Fruit fly (Drosophila melanogaster) whole organism, wandering third instar larva: ENCODE data around the gene CG33282.
A peak's percentile ranks its signal among the peaks of the same experiment; 100 is the strongest.

ENCODE experiments used
- CG32264 ChIP-seq: fragments of 200-800 bp; sonication (Bioruptor generic); optimal IDR thresholded peaks from 2 replicates; lab custom pipeline; 2016; ENCODE audit warnings: missing biosample characterization, missing genetic modification characterization
- CG9705 ChIP-seq: fragments of 200-800 bp; sonication (Bioruptor generic); optimal IDR thresholded peaks from 2 replicates; lab custom pipeline; 2018; ENCODE audit warnings: missing biosample characterization, mild to moderate bottlenecking, missing genetic modification characterization
- CrebA ChIP-seq: fragments of 200-800 bp; sonication (Bioruptor generic); optimal IDR thresholded peaks from 2 replicates; lab custom pipeline; 2016; ENCODE audit warnings: missing biosample characterization, mild to moderate bottlenecking, missing genetic modification characterization, borderline replicate concordance
- Dfd ChIP-seq: fragments of >200 bp; optimal IDR thresholded peaks from 2 replicates; lab custom pipeline; 2017; ENCODE audit warnings: missing biosample characterization, missing genetic modification characterization
- Dif ChIP-seq: fragments of 200-275, 200-300 bp; sonication (Bioruptor generic); optimal IDR thresholded peaks from 2 replicates; lab custom pipeline; 2018; ENCODE audit warnings: missing biosample characterization, missing genetic modification characterization; ENCODE audit not compliant: partially characterized antibody
- GATAd ChIP-seq: sonication (Bioruptor generic); optimal IDR thresholded peaks from 2 replicates; lab custom pipeline; 2016; ENCODE audit warnings: missing biosample characterization, missing genetic modification characterization
- HLH106 ChIP-seq: fragments of 200-800 bp; optimal IDR thresholded peaks from 3 replicates; lab custom pipeline; 2019; ENCODE audit warnings: missing biosample characterization, mild to moderate bottlenecking, missing genetic modification characterization, moderate library complexity
- Hnf4 ChIP-seq: fragments of 200-800 bp; sonication (Bioruptor generic); optimal IDR thresholded peaks from 2 replicates; lab custom pipeline; 2016; ENCODE audit warnings: missing biosample characterization, mild to moderate bottlenecking, missing genetic modification characterization
- Hr83 ChIP-seq: fragments of 200-300 bp; sonication (Bioruptor generic); optimal IDR thresholded peaks from 2 replicates; lab custom pipeline; 2016; ENCODE audit warnings: missing biosample characterization, mild to moderate bottlenecking, missing genetic modification characterization, moderate library complexity; ENCODE audit not compliant: poor library complexity, severe bottlenecking
- Jra ChIP-seq: sonication (Bioruptor generic); optimal IDR thresholded peaks from 2 replicates; lab custom pipeline; 2016; ENCODE audit warnings: missing biosample characterization, missing genetic modification characterization
- Mio ChIP-seq: sonication (Bioruptor generic); optimal IDR thresholded peaks from 2 replicates; lab custom pipeline; 2016; ENCODE audit warnings: missing biosample characterization, missing genetic modification characterization
- Myc ChIP-seq: fragments of >200 bp; optimal IDR thresholded peaks from 2 replicates; lab custom pipeline; 2017
- OdsH ChIP-seq: fragments of 200-800 bp; sonication (Bioruptor generic); optimal IDR thresholded peaks from 2 replicates; lab custom pipeline; 2016; ENCODE audit warnings: missing biosample characterization, mild to moderate bottlenecking, missing genetic modification characterization
- Rel ChIP-seq, 2 experiments: fragments of 200-800 bp; sonication (Bioruptor generic) in 1 of 2; optimal IDR thresholded peaks; 2 replicates in 1 of 2; 3 replicates in 1 of 2; lab custom pipeline; 2016 to 2019; ENCODE audit warnings: mild to moderate bottlenecking in 2 of 2, missing biosample characterization in 2 of 2, missing genetic modification characterization in 2 of 2, moderate library complexity in 1 of 2
- Sp1 ChIP-seq: fragments of 200-800 bp; sonication (Bioruptor generic); optimal IDR thresholded peaks from 3 replicates; lab custom pipeline; 2019; ENCODE audit warnings: missing biosample characterization, mild to moderate bottlenecking, missing genetic modification characterization, moderate library complexity
- Vsx2 ChIP-seq: fragments of 200-300, 225-300 bp; sonication (Bioruptor generic); optimal IDR thresholded peaks from 2 replicates; lab custom pipeline; 2018; ENCODE audit warnings: missing biosample characterization, missing genetic modification characterization; ENCODE audit not compliant: partially characterized antibody
- br ChIP-seq: fragments of 200-800 bp; sonication (Bioruptor generic); optimal IDR thresholded peaks from 2 replicates; lab custom pipeline; 2016; ENCODE audit warnings: missing biosample characterization, missing genetic modification characterization
- dl ChIP-seq, 2 experiments: fragments of 175-275, 200-275 bp in 1 of 2; fragments of 200-275 bp in 1 of 2; sonication (Bioruptor generic); optimal IDR thresholded peaks; lab custom pipeline; 2018; ENCODE audit warnings: mild to moderate bottlenecking in 2 of 2, missing biosample characterization in 2 of 2, missing genetic modification characterization in 2 of 2, moderate library complexity in 2 of 2; ENCODE audit not compliant: partially characterized antibody in 2 of 2, insufficient read depth in 1 of 2
- dmrt93B ChIP-seq: fragments of 200-800 bp; sonication (Bioruptor generic); optimal IDR thresholded peaks from 2 replicates; lab custom pipeline; 2018; ENCODE audit warnings: missing biosample characterization, mild to moderate bottlenecking, missing genetic modification characterization
- dsf ChIP-seq: sonication (Bioruptor generic); optimal IDR thresholded peaks from 2 replicates; lab custom pipeline; 2016; ENCODE audit warnings: missing biosample characterization, missing genetic modification characterization, borderline replicate concordance
- ey ChIP-seq: fragments of 200-800 bp; sonication (Bioruptor generic); optimal IDR thresholded peaks from 2 replicates; lab custom pipeline; 2016; ENCODE audit warnings: missing biosample characterization, missing genetic modification characterization
- foxo ChIP-seq, 2 experiments: fragments of 200-800 bp; sonication (Bioruptor generic); optimal IDR thresholded peaks; 2 replicates in 1 of 2; 3 replicates in 1 of 2; lab custom pipeline; 2016 to 2017; ENCODE audit warnings: missing biosample characterization in 2 of 2, missing genetic modification characterization in 2 of 2
- lola ChIP-seq: fragments of >200 bp; optimal IDR thresholded peaks from 2 replicates; lab custom pipeline; 2017; ENCODE audit warnings: missing biosample characterization, missing genetic modification characterization
- pan ChIP-seq: fragments of >200 bp; optimal IDR thresholded peaks from 2 replicates; lab custom pipeline; 2017
- psq ChIP-seq: fragments of 200-800 bp; sonication (Bioruptor generic); optimal IDR thresholded peaks from 3 replicates; lab custom pipeline; 2017; ENCODE audit warnings: missing biosample characterization, mild to moderate bottlenecking, missing genetic modification characterization, moderate library complexity
- rgr ChIP-seq: fragments of 200-800 bp; sonication (Bioruptor generic); optimal IDR thresholded peaks from 3 replicates; lab custom pipeline; 2016; ENCODE audit warnings: missing biosample characterization, mild to moderate bottlenecking, missing genetic modification characterization
- sage ChIP-seq: fragments of 200-800 bp; sonication (Bioruptor generic); optimal IDR thresholded peaks from 2 replicates; lab custom pipeline; 2016; ENCODE audit warnings: missing biosample characterization, mild to moderate bottlenecking, missing genetic modification characterization
- sv ChIP-seq: fragments of 200-800 bp; sonication (Bioruptor generic); optimal IDR thresholded peaks from 3 replicates; lab custom pipeline; 2016; ENCODE audit warnings: missing biosample characterization, missing genetic modification characterization
- tai ChIP-seq: sonication (Bioruptor generic); optimal IDR thresholded peaks from 2 replicates; lab custom pipeline; 2016; ENCODE audit warnings: missing biosample characterization, missing genetic modification characterization
- woc ChIP-seq: sonication (Bioruptor generic); optimal IDR thresholded peaks from 2 replicates; lab custom pipeline; 2016; ENCODE audit warnings: missing biosample characterization, mild to moderate bottlenecking, missing genetic modification characterization

Gene CG33282

DNA sequence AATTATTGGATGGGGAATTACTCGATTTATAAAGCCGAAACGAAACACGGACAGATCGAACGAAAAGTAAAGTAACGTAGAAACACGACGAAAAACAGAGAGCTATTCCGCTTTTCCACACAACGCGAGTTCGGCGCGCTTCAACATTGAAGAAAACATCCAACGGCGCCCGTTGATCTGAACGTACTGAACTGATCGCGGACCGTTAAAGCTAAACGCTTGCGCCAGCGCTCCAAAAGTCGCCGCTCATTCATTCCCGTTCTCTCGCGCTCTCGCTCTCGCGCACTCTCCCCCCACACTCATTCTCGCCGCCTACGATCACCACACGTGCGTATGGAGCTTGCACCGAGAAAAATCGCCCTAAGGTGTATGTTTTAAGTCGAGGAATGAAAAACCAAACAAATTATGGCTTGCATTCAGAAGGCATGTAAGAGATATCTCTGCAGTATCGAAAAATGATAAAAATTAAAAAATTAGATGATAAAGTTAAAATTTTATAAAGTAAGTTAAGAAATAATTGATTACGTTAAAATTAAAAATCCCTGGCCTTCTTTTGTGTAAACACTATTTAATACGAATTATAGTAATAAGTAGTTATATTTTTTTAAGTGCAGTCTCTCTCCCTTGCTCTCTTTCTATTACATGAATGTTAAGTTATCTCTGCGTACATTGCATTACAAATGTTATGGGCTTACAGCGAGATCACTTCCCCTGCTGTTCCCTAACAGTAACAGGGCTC, 27.1 kb downstream of the CG33282 start, which contains the start of gene E23 (continued):
- peak; percentile 65 to 97 for TF ChIP-seq foxo (GFP tag; optimal IDR thresholded peaks at IDR 0.05; lab: Kevin White, UChicago)
- peak; percentile 85 for TF ChIP-seq Hnf4
- TF ChIP-seq Vsx2 (GFP tag; lab: Kevin White, UChicago) = peak; percentile 80
- TF ChIP-seq tai (GFP tag; lab: Kevin White, UChicago) = peak; percentile 52
- TF ChIP-seq lola (GFP tag; lab: Kevin White, UChicago) = no peak

DNA sequence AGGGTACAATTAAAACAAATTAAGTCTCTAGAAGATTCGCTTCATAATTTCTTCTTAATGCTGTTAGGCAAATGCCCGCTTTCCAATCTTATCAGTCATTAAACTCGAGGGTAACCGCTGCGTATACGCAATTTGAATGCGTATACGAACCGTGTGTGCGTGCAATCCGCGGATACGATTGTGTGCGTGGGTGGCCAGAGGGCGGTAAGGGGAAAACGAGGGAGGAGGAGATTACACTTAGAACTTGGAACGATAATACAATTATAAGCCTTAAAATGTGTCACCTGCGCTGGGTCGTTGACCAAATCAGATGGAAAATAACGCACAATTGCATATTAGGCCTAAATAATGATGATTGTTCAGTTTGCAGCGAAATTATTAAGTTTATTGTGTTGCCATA, 28.1 kb downstream of the CG33282 start:
- no peak for TF ChIP-seq psq
- TF ChIP-seq sv (GFP tag; lab: Kevin White, UChicago) = no peak
- TF ChIP-seq Sp1 (GFP tag; lab: Kevin White, UChicago) = no peak
- TF ChIP-seq Mio (GFP tag; lab: Kevin White, UChicago) = no peak

DNA sequence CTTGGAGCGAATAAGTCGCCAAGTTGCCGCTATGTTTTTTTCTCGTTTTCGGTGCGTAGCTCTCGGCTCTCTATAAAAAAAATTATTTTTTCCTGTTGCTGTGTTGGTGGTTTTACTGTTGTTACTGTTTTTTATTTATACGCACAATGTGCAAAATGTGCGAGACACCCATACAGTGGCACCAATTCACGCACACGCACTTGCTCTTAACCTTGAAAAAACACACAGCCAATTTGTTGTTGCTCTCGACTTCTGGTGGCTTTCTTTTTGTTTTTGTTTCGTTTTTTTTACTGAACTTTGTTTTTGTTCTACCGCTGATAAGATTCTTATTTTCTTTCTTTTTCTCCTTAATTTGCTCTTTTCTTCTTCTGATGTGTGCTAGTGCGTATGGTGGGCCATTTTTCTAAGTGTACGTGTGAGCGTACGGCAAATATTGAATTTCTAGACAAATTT, 28.5 kb downstream of the CG33282 start:
- TF ChIP-seq lola (GFP tag; lab: Kevin White, UChicago) = no peak
- peak; percentile 41 for TF ChIP-seq Hnf4
- peak; percentile 25 for TF ChIP-seq Sp1 (GFP tag; lab: Kevin White, UChicago)
- no peak for TF ChIP-seq Vsx2 (GFP tag; lab: Kevin White, UChicago)
- no peak for TF ChIP-seq Dif (GFP tag; lab: Kevin White, UChicago)
- TF ChIP-seq Dfd (GFP tag; lab: Kevin White, UChicago) = no peak
- no peak for TF ChIP-seq CG9705 (GFP tag; lab: Kevin White, UChicago)
- TF ChIP-seq CG32264 (GFP tag; lab: Kevin White, UChicago) = peak; percentile 7
- no peak for TF ChIP-seq tai (GFP tag; lab: Kevin White, UChicago)
- no peak for TF ChIP-seq br (GFP tag; lab: Kevin White, UChicago)
- TF ChIP-seq rgr (GFP tag; lab: Kevin White, UChicago) = peak; percentile 23
- peak; percentile 9 for TF ChIP-seq Rel (GFP tag; optimal IDR thresholded peaks at IDR 0.05; lab: Kevin White, UChicago)
- TF ChIP-seq Rel (tag; optimal IDR thresholded peaks at IDR 0.05; lab: Kevin White, UChicago) = no peak
- TF ChIP-seq, all 38 proteins: peak for 5

DNA sequence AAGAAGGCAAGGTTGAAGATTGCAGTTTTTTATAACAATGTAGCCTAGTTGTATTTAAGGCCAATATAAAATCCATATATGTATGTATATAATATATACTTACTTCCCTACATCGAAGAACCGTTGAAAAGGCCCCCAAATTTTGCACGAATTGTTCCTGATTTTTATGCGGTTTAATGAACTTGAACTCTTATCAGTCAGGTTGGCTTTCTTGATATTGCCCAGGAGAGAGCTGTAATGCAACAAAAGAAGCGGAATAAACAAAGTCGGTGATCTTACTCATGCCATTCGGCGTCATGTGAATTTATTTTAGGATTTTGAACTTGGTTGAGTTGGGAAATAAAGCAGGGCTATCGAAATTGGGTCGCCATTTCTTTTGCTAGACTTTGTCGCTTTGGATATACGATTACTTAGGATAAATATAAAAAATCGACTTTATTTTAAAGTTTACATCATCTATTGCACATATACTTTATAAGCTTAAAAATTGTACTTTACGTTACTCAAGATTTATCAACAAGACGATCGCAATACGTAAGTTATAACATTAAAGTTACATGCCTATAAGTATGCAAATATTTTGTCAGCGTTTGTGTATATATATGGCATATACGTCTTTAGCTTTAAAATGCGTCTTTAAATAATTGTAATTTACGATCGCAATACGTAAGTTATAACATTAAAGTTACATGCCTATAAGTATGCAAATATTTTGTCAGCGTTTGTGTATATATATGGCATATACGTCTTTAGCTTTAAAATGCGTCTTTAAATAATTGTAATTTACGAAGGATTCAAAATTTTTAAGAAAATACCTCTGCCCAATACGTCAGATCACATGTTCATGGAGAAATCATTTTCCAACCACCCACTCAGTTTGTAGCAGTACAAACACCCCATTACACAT, 29.3 kb downstream of the CG33282 start, which contains the start of gene CG8838:
Gene CG8838 (plus strand): TSS at position 857 of the 907 bp plus-strand sequence.
- TF ChIP-seq CG9705 (GFP tag; lab: Kevin White, UChicago) (no peak), dsf (no peak), dmrt93B (GFP tag; lab: Kevin White, UChicago) (no peak), Mio (GFP tag; lab: Kevin White, UChicago) (no peak), CG32264 (GFP tag; lab: Kevin White, UChicago) (no peak), foxo (GFP tag; optimal IDR thresholded peaks at IDR 0.05; lab: Kevin White, UChicago) (no peak), CrebA (peak; percentile 35), woc (GFP tag; lab: Kevin White, UChicago) (no peak), Rel (GFP tag; optimal IDR thresholded peaks at IDR 0.05; lab: Kevin White, UChicago) (no peak), Rel (tag; optimal IDR thresholded peaks at IDR 0.05; lab: Kevin White, UChicago) (peak; percentile 64), sage (GFP tag; lab: Kevin White, UChicago) (peak; percentile 26), HLH106 (tag; lab: Kevin White, UChicago) (no peak), Myc (lab: Kevin White, UChicago) (peak; percentile 53), Vsx2 (GFP tag; lab: Kevin White, UChicago) (no peak), Sp1 (GFP tag; lab: Kevin White, UChicago) (no peak), dl (GFP tag; optimal IDR thresholded peaks at IDR 0.05; lab: Kevin White, UChicago; ENCODE audit: insufficient read depth in 1 of 2, partially characterized antibody in 2 of 2) (no peak), pan (lab: Kevin White, UChicago) (no peak), lola (GFP tag; lab: Kevin White, UChicago) (no peak)
- TF ChIP-seq, all 38 proteins: peak for 4

- TF ChIP-seq Myc (lab: Kevin White, UChicago) = no peak
- TF ChIP-seq HLH106 (tag; lab: Kevin White, UChicago) = no peak
- no peak for TF ChIP-seq ey
- no peak for TF ChIP-seq OdsH (GFP tag; lab: Kevin White, UChicago)
- TF ChIP-seq Jra (GFP tag; lab: Kevin White, UChicago) = no peak
- no peak for TF ChIP-seq dl (GFP tag; optimal IDR thresholded peaks at IDR 0.05; lab: Kevin White, UChicago; ENCODE audit: insufficient read depth in 1 of 2, partially characterized antibody in 2 of 2)
- no peak for TF ChIP-seq GATAd
- TF ChIP-seq dsf = no peak
- TF ChIP-seq CG32264 (GFP tag; lab: Kevin White, UChicago) = no peak
- no peak for TF ChIP-seq sage (GFP tag; lab: Kevin White, UChicago)
- no peak for TF ChIP-seq rgr (GFP tag; lab: Kevin White, UChicago)
- no peak for TF ChIP-seq dmrt93B (GFP tag; lab: Kevin White, UChicago)
- TF ChIP-seq Hr83 (GFP tag; lab: Kevin White, UChicago) = no peak
These were observed 34.1 kb downstream of the CG33282 start for dm6 chr2L:3361821-3362220.
